Worm (Caenorhabditis elegans): ENCODE measurements around the gene dct-8.
"Not testable (repeated sequence)": the region's sequence is repeated elsewhere in the genome, so short reads cannot be mapped to it uniquely, and the experiment has no call there.

The dct-8 gene

DNA sequence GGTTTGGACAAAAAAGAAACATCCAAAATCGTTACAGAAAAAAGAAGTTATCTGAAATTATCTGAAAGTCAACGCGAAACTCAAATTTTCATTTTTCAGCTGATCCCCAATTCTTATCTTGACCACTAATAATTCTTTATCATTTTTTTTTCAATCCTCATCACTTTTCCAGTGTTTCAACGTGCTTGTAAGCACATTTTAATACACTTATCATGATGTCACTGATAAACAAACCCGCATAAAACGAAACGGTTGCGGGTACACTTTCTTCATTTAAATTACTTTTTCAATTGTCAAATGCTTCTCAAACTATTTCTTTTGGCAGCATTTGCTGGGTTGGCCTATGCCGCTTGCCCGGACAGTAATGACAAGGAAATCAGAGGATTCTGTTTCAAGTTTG is 27.0 kb downstream of the dct-8 start, which contains the start of gene clec-67:
TSS of gene clec-67 (plus strand) at position 268 of the 400 bp plus-strand sequence.
- TF ChIP-seq ref-1 (GFP tag; conservative IDR thresholded peaks at IDR 0.05): no peak
- TF ChIP-seq med-1 (GFP tag; optimal IDR thresholded peaks at IDR 0.05; ENCODE audit: insufficient read depth): no peak
- no peak for TF ChIP-seq T22C8.4 (GFP tag; IDR thresholded peaks at IDR 0.05)
- no peak for TF ChIP-seq flt-1 (GFP tag; IDR thresholded peaks at IDR 0.05)
- no peak for TF ChIP-seq ztf-23 (GFP tag; IDR thresholded peaks at IDR 0.05)
- TF ChIP-seq cog-1 (tag; optimal IDR thresholded peaks at IDR 0.05): no peak
- TF ChIP-seq ztf-29 (GFP tag; IDR thresholded peaks at IDR 0.05): no peak
- TF ChIP-seq klf-2 (GFP tag; conservative IDR thresholded peaks at IDR 0.05): no peak
- TF ChIP-seq tab-1 (GFP tag; IDR thresholded peaks at IDR 0.05): no peak

DNA sequence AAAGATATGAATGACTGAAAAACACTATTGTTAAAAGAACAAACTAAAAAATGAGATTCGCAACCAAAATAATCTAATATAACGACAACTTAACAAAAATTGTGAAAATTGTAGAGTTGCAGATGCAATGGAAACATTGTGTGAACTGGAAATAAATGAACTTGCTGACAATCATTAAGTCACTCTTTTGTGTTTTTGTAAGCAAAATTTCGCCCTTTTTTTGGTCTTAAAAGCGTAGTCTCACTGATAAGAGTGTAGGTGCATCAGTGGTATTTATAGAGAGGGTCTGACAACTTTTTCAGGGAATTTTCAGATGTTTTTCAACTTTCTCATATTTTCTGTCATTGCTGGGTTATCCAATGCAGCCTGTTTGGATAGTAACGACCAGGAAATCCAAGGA is 31.2 kb downstream of the dct-8 start, which contains the start of gene clec-68:
TSS of gene clec-68 (plus strand) at position 301 of the 400 bp plus-strand sequence.
- no peak for TF ChIP-seq klf-2 (GFP tag; conservative IDR thresholded peaks at IDR 0.05)
- no peak for TF ChIP-seq T22C8.4 (GFP tag; IDR thresholded peaks at IDR 0.05)
- no peak for TF ChIP-seq ztf-23 (GFP tag; IDR thresholded peaks at IDR 0.05)
- no peak for TF ChIP-seq med-1 (GFP tag; optimal IDR thresholded peaks at IDR 0.05; ENCODE audit: insufficient read depth)
- TF ChIP-seq ref-1 (GFP tag; conservative IDR thresholded peaks at IDR 0.05): no peak
- no peak for TF ChIP-seq tab-1 (GFP tag; IDR thresholded peaks at IDR 0.05)
- no peak for TF ChIP-seq cog-1 (tag; optimal IDR thresholded peaks at IDR 0.05)
- no peak for TF ChIP-seq flt-1 (GFP tag; IDR thresholded peaks at IDR 0.05)
- TF ChIP-seq ztf-29 (GFP tag; IDR thresholded peaks at IDR 0.05): no peak

DNA sequence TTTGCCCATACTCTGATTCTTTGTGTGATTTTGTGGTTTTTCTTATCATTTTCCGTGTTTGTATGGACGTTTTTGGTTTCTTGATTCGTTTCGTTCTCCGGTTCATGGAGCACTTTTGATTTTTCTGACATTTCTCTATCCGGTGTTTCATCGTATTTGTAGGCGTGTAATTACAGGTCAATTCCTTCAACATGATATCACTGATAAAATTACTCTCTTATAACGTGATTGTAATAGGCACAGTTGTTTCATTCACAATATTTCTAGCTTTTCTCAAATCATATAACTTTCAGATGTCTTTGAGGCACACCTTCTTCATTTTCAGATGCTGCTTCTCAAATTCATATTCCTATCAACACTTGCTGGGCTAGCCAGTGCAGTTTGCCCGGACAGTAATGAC is 37.5 kb downstream of the dct-8 start, which contains the start of gene clec-70:
TSS of gene clec-70 (plus strand) at position 301 of the 400 bp plus-strand sequence.
- TF ChIP-seq flt-1 (GFP tag; IDR thresholded peaks at IDR 0.05); tab-1 (GFP tag; IDR thresholded peaks at IDR 0.05); med-1 (GFP tag; optimal IDR thresholded peaks at IDR 0.05; ENCODE audit: insufficient read depth): not testable (repeated sequence)

DNA sequence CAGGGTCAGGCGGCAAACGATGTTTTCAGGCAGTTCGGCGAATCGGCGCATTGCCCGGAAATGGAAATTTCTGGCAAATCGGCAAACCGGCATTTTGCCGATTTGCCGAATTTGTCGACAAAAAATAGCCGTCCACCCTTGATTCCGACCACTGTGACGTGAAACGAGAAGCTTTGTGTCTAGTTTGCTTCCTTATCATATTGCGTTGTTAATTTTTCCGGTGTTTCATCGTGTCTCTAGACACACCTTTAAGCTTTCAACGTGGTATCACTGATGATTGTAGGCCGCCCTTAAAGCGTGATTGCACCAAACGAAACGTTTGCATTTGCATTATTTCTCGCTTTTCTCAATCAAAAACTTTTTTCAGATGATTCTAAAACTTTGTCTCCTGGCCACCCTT is 42.2 kb downstream of the dct-8 start, which contains the start of gene clec-71:
TSS of gene clec-71 (plus strand) at position 362 of the 400 bp plus-strand sequence.
- no peak for TF ChIP-seq med-1 (GFP tag; optimal IDR thresholded peaks at IDR 0.05; ENCODE audit: insufficient read depth)
- TF ChIP-seq cog-1 (tag; optimal IDR thresholded peaks at IDR 0.05): no peak
- TF ChIP-seq ztf-23 (GFP tag; IDR thresholded peaks at IDR 0.05): no peak
- TF ChIP-seq ref-1 (GFP tag; conservative IDR thresholded peaks at IDR 0.05): no peak
- no peak for TF ChIP-seq klf-2 (GFP tag; conservative IDR thresholded peaks at IDR 0.05)

DNA sequence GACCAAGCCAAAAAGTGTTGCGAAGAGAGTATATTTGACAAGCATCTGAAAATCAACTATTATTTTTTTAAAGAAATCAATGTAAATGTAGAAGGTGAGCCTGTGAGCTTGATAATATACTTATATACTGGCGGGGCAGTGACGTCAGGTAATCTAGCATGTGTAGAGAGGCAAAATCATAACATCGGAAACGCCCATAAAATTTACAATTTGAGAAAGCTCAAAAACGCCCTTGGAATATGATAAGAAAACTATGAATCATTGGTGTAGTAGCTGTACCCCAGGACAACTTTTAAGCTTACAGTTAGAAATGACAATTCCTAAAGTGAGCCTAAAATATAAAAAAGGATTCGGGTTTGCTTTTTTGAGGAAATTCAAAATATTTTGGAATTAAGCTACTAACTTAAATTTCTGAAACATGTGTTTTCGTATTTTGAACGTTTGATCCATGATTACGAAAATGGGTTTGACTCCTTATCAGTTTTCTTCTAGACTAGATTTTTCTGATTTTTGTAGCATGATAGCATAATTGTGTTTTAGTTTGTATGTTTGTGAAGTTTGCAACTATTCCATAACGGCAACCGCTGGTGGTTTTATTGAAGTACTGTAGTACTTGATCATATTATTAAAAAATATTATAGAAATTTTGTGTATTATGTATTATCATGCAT is 46.9 kb downstream of the dct-8 start, which contains the start of gene clec-174:
TSS of gene clec-174 (minus strand) at position 51 of the 671 bp plus-strand sequence.
- TF ChIP-seq cog-1 (tag; optimal IDR thresholded peaks at IDR 0.05) (no peak), klf-2 (GFP tag; conservative IDR thresholded peaks at IDR 0.05) (no peak)

DNA sequence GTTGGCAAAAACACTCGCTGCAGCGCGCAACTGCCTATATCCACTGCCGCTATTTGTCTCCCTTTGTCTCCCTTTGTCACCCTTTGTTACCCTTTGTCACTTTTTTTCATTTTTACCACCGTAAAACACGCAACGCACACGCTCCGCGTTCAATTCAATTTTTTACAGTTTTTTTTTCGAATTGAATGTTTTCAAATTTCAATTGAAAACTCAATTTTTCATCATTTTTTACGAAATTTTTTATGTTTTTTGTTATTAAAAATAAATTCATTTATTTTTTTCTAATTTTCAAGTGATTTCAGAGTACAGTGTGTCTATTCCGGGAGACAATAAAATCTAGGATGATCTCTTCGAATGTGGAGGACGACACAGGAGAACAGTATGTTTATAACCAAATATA is 48.1 kb downstream of the dct-8 start, which contains the start of gene Y46C8AL.11:
TSS of gene Y46C8AL.11 (plus strand) at position 301 of the 400 bp plus-strand sequence.
- TF ChIP-seq flt-1 (GFP tag; IDR thresholded peaks at IDR 0.05) (no peak), tab-1 (GFP tag; IDR thresholded peaks at IDR 0.05) (no peak), med-1 (GFP tag; optimal IDR thresholded peaks at IDR 0.05; ENCODE audit: insufficient read depth) (no peak), cog-1 (tag; optimal IDR thresholded peaks at IDR 0.05) (no peak), ref-1 (GFP tag; conservative IDR thresholded peaks at IDR 0.05) (no peak)

DNA sequence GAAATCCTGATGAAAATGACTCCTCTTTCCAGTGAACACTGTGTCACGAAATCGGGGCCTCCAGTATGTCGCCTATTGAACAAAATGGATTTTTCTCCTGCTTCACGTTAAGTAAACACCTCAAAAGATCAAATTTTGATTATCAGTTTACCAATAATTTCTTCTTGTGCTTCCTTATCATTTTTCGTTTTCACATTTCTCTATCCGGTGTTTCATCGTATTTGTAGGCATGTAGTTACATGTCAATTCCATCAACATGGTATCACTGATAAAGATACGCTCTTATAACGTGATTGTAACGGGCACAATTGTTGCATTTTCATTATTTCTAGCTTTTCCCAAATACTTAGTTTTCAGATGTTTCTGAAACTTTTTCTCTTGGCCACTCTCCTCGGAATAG is 49.6 kb downstream of the dct-8 start, which contains the start of gene clec-72:
TSS of gene clec-72 (plus strand) at position 358 of the 400 bp plus-strand sequence.
- TF ChIP-seq klf-2 (GFP tag; conservative IDR thresholded peaks at IDR 0.05): no peak
- no peak for TF ChIP-seq ref-1 (GFP tag; conservative IDR thresholded peaks at IDR 0.05)
- no peak for TF ChIP-seq med-1 (GFP tag; optimal IDR thresholded peaks at IDR 0.05; ENCODE audit: insufficient read depth)
- TF ChIP-seq ztf-23 (GFP tag; IDR thresholded peaks at IDR 0.05): no peak
- no peak for TF ChIP-seq cog-1 (tag; optimal IDR thresholded peaks at IDR 0.05)
- no peak for TF ChIP-seq flt-1 (GFP tag; IDR thresholded peaks at IDR 0.05)
- TF ChIP-seq T22C8.4 (GFP tag; IDR thresholded peaks at IDR 0.05): no peak
- TF ChIP-seq ztf-29 (GFP tag; IDR thresholded peaks at IDR 0.05): no peak
- no peak for TF ChIP-seq tab-1 (GFP tag; IDR thresholded peaks at IDR 0.05)
